Worm (Caenorhabditis elegans): ENCODE data around the gene K08H2.2.

K08H2.2 gene

ce11 chrX:13245090-13245489, 10.3 kb upstream of the K08H2.2 start, which contains the start of gene hpl-1:
Gene hpl-1 (plus strand): TSS chrX:13245390.
- TF ChIP-seq ztf-7 (tag; optimal IDR thresholded peaks at IDR 0.05) (no peak), egl-43 (GFP tag; IDR thresholded peaks at IDR 0.05) (no peak), Y105C5A.15 (GFP tag; IDR thresholded peaks at IDR 0.05) (no peak), dmd-9 (GFP tag; IDR thresholded peaks at IDR 0.05) (no peak), daf-8 (GFP tag; IDR thresholded peaks at IDR 0.05) (no peak), mep-1 (tag; optimal IDR thresholded peaks at IDR 0.05) (no peak), ZK546.5 (tag; optimal IDR thresholded peaks at IDR 0.05) (no peak), zfp-2 (tag; optimal IDR thresholded peaks at IDR 0.05) (no peak), dpl-1 (GFP tag; optimal IDR thresholded peaks at IDR 0.05) (no peak), aha-1 (tag) (no peak), ama-1 (optimal IDR thresholded peaks at IDR 0.05) (no peak), mdl-1 (tag; optimal IDR thresholded peaks at IDR 0.05) (no peak), snpc-4 (tag; optimal IDR thresholded peaks at IDR 0.05) (no peak), mdt-29 (GFP tag; IDR thresholded peaks at IDR 0.05) (no peak)

- TF ChIP-seq lin-39 (tag; optimal IDR thresholded peaks at IDR 0.05) (no peak), daf-12 (tag; optimal IDR thresholded peaks at IDR 0.05) (no peak), Y105C5A.15 (GFP tag; IDR thresholded peaks at IDR 0.05) (no peak), nhr-77 (tag; optimal IDR thresholded peaks at IDR 0.05) (no peak)
These were observed 7.5 kb upstream of the K08H2.2 start, which contains the start of gene K08H2.5 for ce11 chrX:13242231-13242630. Gene K08H2.5 (minus strand): TSS chrX:13242331.

- TF ChIP-seq nhr-6 (tag; optimal IDR thresholded peaks at IDR 0.05), result no peak
- TF ChIP-seq unc-39 (tag; optimal IDR thresholded peaks at IDR 0.05), result no peak
- TF ChIP-seq snpc-1.2 (GFP tag; IDR thresholded peaks at IDR 0.05), result no peak
- no peak for TF ChIP-seq F44E2.7 (GFP tag; IDR thresholded peaks at IDR 0.05)
- no peak for TF ChIP-seq F10B5.3 (tag; optimal IDR thresholded peaks at IDR 0.05)
- no peak for TF ChIP-seq lsy-2 (tag; optimal IDR thresholded peaks at IDR 0.05)
- no peak for TF ChIP-seq snpc-4 (tag; optimal IDR thresholded peaks at IDR 0.05)
- TF ChIP-seq dpl-1 (GFP tag; optimal IDR thresholded peaks at IDR 0.05), result no peak
- no peak for TF ChIP-seq Y75B8A.6 (GFP tag; IDR thresholded peaks at IDR 0.05)
- no peak for TF ChIP-seq ceh-62 (tag; optimal IDR thresholded peaks at IDR 0.05)
- no peak for TF ChIP-seq nhr-102 (tag; optimal IDR thresholded peaks at IDR 0.05)
- no peak for TF ChIP-seq spr-1 (tag; optimal IDR thresholded peaks at IDR 0.05)
- TF ChIP-seq nhr-48 (tag; optimal IDR thresholded peaks at IDR 0.05), result no peak
- TF ChIP-seq vab-7 (GFP tag; IDR thresholded peaks at IDR 0.05), result no peak
- TF ChIP-seq F37D6.2 (tag; optimal IDR thresholded peaks at IDR 0.05), result no peak
- TF ChIP-seq Y105C5A.15 (GFP tag; IDR thresholded peaks at IDR 0.05), result no peak
- no peak for TF ChIP-seq rbr-2 (tag; optimal IDR thresholded peaks at IDR 0.05)
These were observed 3.4 kb upstream of the K08H2.2 start, which contains the start of gene K08H2.4 for ce11 chrX:13238197-13238596. Gene K08H2.4 (plus strand): TSS chrX:13238497.

ce11 chrX:13237102-13237501, 2.3 kb upstream of the K08H2.2 start, which contains the start of gene K08H2.3:
Gene K08H2.3 (plus strand): TSS chrX:13237402.
- no peak for TF ChIP-seq Y5F2A.4 (GFP tag; optimal IDR thresholded peaks at IDR 0.05)
- no peak for TF ChIP-seq D1046.2 (GFP tag; IDR thresholded peaks at IDR 0.05)
- TF ChIP-seq nhr-6 (tag; optimal IDR thresholded peaks at IDR 0.05), result no peak
- no peak for TF ChIP-seq set-16 (GFP tag; IDR thresholded peaks at IDR 0.05)
- TF ChIP-seq dmd-6 (GFP tag; IDR thresholded peaks at IDR 0.05), result no peak
- no peak for TF ChIP-seq F26F4.8 (GFP tag; conservative IDR thresholded peaks at IDR 0.05)
- no peak for TF ChIP-seq ztf-11 (tag; optimal IDR thresholded peaks at IDR 0.05)
- TF ChIP-seq ceh-82 (tag; optimal IDR thresholded peaks at IDR 0.05), result no peak
- TF ChIP-seq lin-38 (GFP tag; IDR thresholded peaks at IDR 0.05), result no peak
- TF ChIP-seq ztf-7 (tag; optimal IDR thresholded peaks at IDR 0.05), result no peak
- no peak for TF ChIP-seq mxl-3 (GFP tag; optimal IDR thresholded peaks at IDR 0.05)

All from whole organism, L4 larva.